Worm (Caenorhabditis elegans): ENCODE data around the gene srxa-13.

Gene srxa-13

ce11 chrV:13961927-13962419 is 32.4 kb downstream of the srxa-13 start, which contains the start of the genes algn-13 and R10D12.13:
Gene algn-13, minus strand, starts transcription at chrV:13961977.
Gene R10D12.13, plus strand, starts transcription at chrV:13962417.
- TF ChIP-seq hmg-11 (tag; optimal IDR thresholded peaks at IDR 0.05) (peak; percentile 91), nfya-1 (tag; optimal IDR thresholded peaks at IDR 0.05; ENCODE audit: insufficient read depth) (peak; percentile 54), ceh-9 (tag; optimal IDR thresholded peaks at IDR 0.05) (no peak), elt-2 (tag; optimal IDR thresholded peaks at IDR 0.05) (peak; percentile 41), pha-4 (tag; optimal IDR thresholded peaks at IDR 0.05) (peak; percentile 44), skn-1 (tag; optimal IDR thresholded peaks at IDR 0.05) (peak; percentile 27), nhr-43 (tag; optimal IDR thresholded peaks at IDR 0.05; ENCODE audit: poor library complexity, severe bottlenecking) (peak; percentile 76), R02D3.7 (tag; optimal IDR thresholded peaks at IDR 0.05) (peak; percentile 46), lin-15B (tag; optimal IDR thresholded peaks at IDR 0.05) (peak; percentile 35), sea-2 (GFP tag; optimal IDR thresholded peaks at IDR 0.05) (no peak), snpc-4 (tag; optimal IDR thresholded peaks at IDR 0.05) (peak; percentile 72), lsy-12 (tag; optimal IDR thresholded peaks at IDR 0.05) (no peak), nhr-23 (tag; optimal IDR thresholded peaks at IDR 0.05) (peak; percentile 19), nhr-76 (tag; optimal IDR thresholded peaks at IDR 0.05) (no peak)

ce11 chrV:13963279-13963976 is 33.8 kb downstream of the srxa-13 start, which contains the start of gene sao-1:
Gene sao-1, plus strand, starts transcription at chrV:13963926.
- peak; percentile 75 for TF ChIP-seq nhr-25 (tag; optimal IDR thresholded peaks at IDR 0.05)
- TF ChIP-seq lin-15B (tag; optimal IDR thresholded peaks at IDR 0.05): no peak
- no peak for TF ChIP-seq ztf-4 (tag; optimal IDR thresholded peaks at IDR 0.05)
- peak; percentile 67 for TF ChIP-seq elt-1 (tag; optimal IDR thresholded peaks at IDR 0.05)
- no peak for TF ChIP-seq unc-62 (GFP tag; optimal IDR thresholded peaks at IDR 0.05)

ce11 chrV:13980807-13981206 is 51.2 kb downstream of the srxa-13 start, which contains the start of gene eol-1:
Gene eol-1, minus strand, starts transcription at chrV:13980907.
- no peak for TF ChIP-seq egl-27 (tag; optimal IDR thresholded peaks at IDR 0.05)
- TF ChIP-seq hmg-11 (tag; optimal IDR thresholded peaks at IDR 0.05): no peak
- no peak for TF ChIP-seq ceh-82 (tag; optimal IDR thresholded peaks at IDR 0.05)
- no peak for TF ChIP-seq tbx-2 (tag; optimal IDR thresholded peaks at IDR 0.05)
- TF ChIP-seq ztf-4 (tag; optimal IDR thresholded peaks at IDR 0.05): no peak
- no peak for TF ChIP-seq elt-1 (tag; optimal IDR thresholded peaks at IDR 0.05)
- no peak for TF ChIP-seq nhr-67 (tag; optimal IDR thresholded peaks at IDR 0.05)
- no peak for TF ChIP-seq ceh-9 (tag; optimal IDR thresholded peaks at IDR 0.05)
- no peak for TF ChIP-seq ama-1 (optimal IDR thresholded peaks at IDR 0.05)
- no peak for TF ChIP-seq fkh-2 (tag; optimal IDR thresholded peaks at IDR 0.05)
- no peak for TF ChIP-seq nhr-237 (tag; optimal IDR thresholded peaks at IDR 0.05)
- TF ChIP-seq nhr-43 (tag; optimal IDR thresholded peaks at IDR 0.05; ENCODE audit: poor library complexity, severe bottlenecking): no peak
- TF ChIP-seq fos-1 (tag; optimal IDR thresholded peaks at IDR 0.05): no peak
- TF ChIP-seq nhr-28 (tag; optimal IDR thresholded peaks at IDR 0.05): no peak

Data from whole organism, L3 larva.